Fruit fly (Drosophila melanogaster) whole organism, prepupa: ENCODE measurements around the gene RpS28a.

Experiments used
- Blimp-1 ChIP-seq: fragments of 200-800 bp; sonication (Bioruptor generic); optimal IDR thresholded peaks from 3 replicates; lab custom pipeline; 2017; ENCODE audit warnings: missing biosample characterization, missing genetic modification characterization, mild to moderate bottlenecking, moderate library complexity, missing genetic modification reagents
- CG10631 ChIP-seq: fragments of 200-800 bp; sonication (Bioruptor generic); optimal IDR thresholded peaks from 2 replicates; lab custom pipeline; 2016; ENCODE audit warnings: missing biosample characterization, missing genetic modification characterization
- CG11294 ChIP-seq: fragments of 200-800 bp; sonication (Bioruptor generic); IDR thresholded peaks from 2 replicates; pipeline ENCODE4 v1.3.6; 2022; ENCODE audit warnings: missing biosample characterization, missing genetic modification characterization
- CG11762 ChIP-seq: fragments of 200-800 bp; sonication (Bioruptor generic); optimal IDR thresholded peaks from 3 replicates; lab custom pipeline; 2016; ENCODE audit warnings: missing biosample characterization, missing genetic modification characterization; ENCODE audit not compliant: insufficient read depth
- CG15336 ChIP-seq: fragments of 200-800 bp; sonication (Bioruptor generic); IDR thresholded peaks from 2 replicates; pipeline ENCODE4 v1.3.6; 2022; ENCODE audit warnings: missing biosample characterization, missing genetic modification characterization
- CG1621 ChIP-seq: fragments of 200-800 bp; sonication (Bioruptor generic); optimal IDR thresholded peaks from 3 replicates; lab custom pipeline; 2018; ENCODE audit warnings: missing biosample characterization, mild to moderate bottlenecking, missing genetic modification characterization
- CG3032 ChIP-seq: fragments of 200-800 bp; optimal IDR thresholded peaks from 2 replicates; lab custom pipeline; 2019; ENCODE audit warnings: missing biosample characterization, mild to moderate bottlenecking, missing genetic modification characterization, moderate library complexity
- CG31627 ChIP-seq: fragments of 200-800 bp; sonication (Bioruptor generic); optimal IDR thresholded peaks from 3 replicates; lab custom pipeline; 2016; ENCODE audit warnings: missing biosample characterization, missing genetic modification characterization
- CG32006 ChIP-seq: fragments of 200-800 bp; sonication (Bioruptor generic); optimal IDR thresholded peaks from 3 replicates; lab custom pipeline; 2017; ENCODE audit warnings: missing biosample characterization, mild to moderate bottlenecking, missing genetic modification characterization
- CG34406 ChIP-seq: fragments of 200-800 bp; sonication (Bioruptor generic); optimal IDR thresholded peaks from 3 replicates; lab custom pipeline; 2016; ENCODE audit warnings: missing biosample characterization, missing genetic modification characterization
- CG3919 ChIP-seq: fragments of 200-800 bp; sonication (Bioruptor generic); optimal IDR thresholded peaks from 3 replicates; lab custom pipeline; 2016; ENCODE audit warnings: missing biosample characterization, missing genetic modification characterization
- CG4318 ChIP-seq: fragments of 200-800 bp; sonication (Bioruptor generic); optimal IDR thresholded peaks from 3 replicates; lab custom pipeline; 2017; ENCODE audit warnings: missing biosample characterization, mild to moderate bottlenecking, missing genetic modification characterization
- CG6163 ChIP-seq: fragments of 200-800 bp; sonication (Bioruptor generic); IDR thresholded peaks from 3 replicates; pipeline ENCODE4 v1.3.6; 2022; ENCODE audit warnings: missing biosample characterization, missing genetic modification characterization
- CG6276 ChIP-seq: fragments of 200-800 bp; sonication (Bioruptor generic); optimal IDR thresholded peaks from 2 replicates; lab custom pipeline; 2017; ENCODE audit warnings: missing biosample characterization, mild to moderate bottlenecking, missing genetic modification characterization
- CG8632 ChIP-seq: fragments of 200-800 bp; sonication (Bioruptor generic); optimal IDR thresholded peaks from 3 replicates; lab custom pipeline; 2016; ENCODE audit warnings: missing biosample characterization, missing genetic modification characterization
- CG9139 ChIP-seq: fragments of 200-800 bp; sonication (Bioruptor generic); optimal IDR thresholded peaks from 3 replicates; lab custom pipeline; 2017; ENCODE audit warnings: missing biosample characterization, mild to moderate bottlenecking, missing genetic modification characterization
- Eip75B ChIP-seq: fragments of 200-800 bp; sonication (Bioruptor generic); optimal IDR thresholded peaks from 3 replicates; lab custom pipeline; 2016; ENCODE audit warnings: missing biosample characterization, missing genetic modification characterization
- Eip78C ChIP-seq: fragments of 200-800 bp; sonication (Bioruptor generic); peaks from one replicate; lab custom pipeline; 2016; ENCODE audit warnings: missing biosample characterization, missing genetic modification characterization
- Eip93F ChIP-seq: fragments of 200-800 bp; sonication (Bioruptor generic); optimal IDR thresholded peaks from 2 replicates; lab custom pipeline; 2016; ENCODE audit warnings: missing biosample characterization, mild to moderate bottlenecking, missing genetic modification characterization
- Ets21C ChIP-seq: fragments of 200-800 bp; sonication (Bioruptor generic); optimal IDR thresholded peaks from 3 replicates; lab custom pipeline; 2016; ENCODE audit warnings: missing biosample characterization, missing genetic modification characterization
- Ets96B ChIP-seq: fragments of 200-800 bp; optimal IDR thresholded peaks from 2 replicates; lab custom pipeline; 2019; ENCODE audit warnings: missing biosample characterization, mild to moderate bottlenecking, missing genetic modification characterization, moderate library complexity
- Hr38 ChIP-seq: sonication (Bioruptor generic); optimal IDR thresholded peaks from 2 replicates; lab custom pipeline; 2016; ENCODE audit warnings: missing biosample characterization, missing genetic modification characterization
- Hr39 ChIP-seq: fragments of 200-800 bp; sonication (Bioruptor generic); optimal IDR thresholded peaks from 2 replicates; lab custom pipeline; 2016; ENCODE audit warnings: missing biosample characterization, missing genetic modification characterization
- Hr4 ChIP-seq: fragments of 200-800 bp; sonication (Bioruptor generic); optimal IDR thresholded peaks from 3 replicates; lab custom pipeline; 2016; ENCODE audit warnings: missing biosample characterization, missing genetic modification characterization
- OdsH ChIP-seq: fragments of 200-800 bp; sonication (Bioruptor generic); optimal IDR thresholded peaks from 3 replicates; lab custom pipeline; 2016; ENCODE audit warnings: missing biosample characterization, missing genetic modification characterization
- Smox ChIP-seq: fragments of 200-800 bp; sonication (Bioruptor generic); optimal IDR thresholded peaks from 3 replicates; lab custom pipeline; 2016; ENCODE audit warnings: missing biosample characterization, missing genetic modification characterization
- Sox102F ChIP-seq: fragments of 200-800 bp; sonication (Bioruptor generic); optimal IDR thresholded peaks from 2 replicates; lab custom pipeline; 2016; ENCODE audit warnings: missing biosample characterization, mild to moderate bottlenecking, missing genetic modification characterization
- Sox14 ChIP-seq: fragments of 200-800 bp; sonication (Bioruptor generic); optimal IDR thresholded peaks from 3 replicates; lab custom pipeline; 2016; ENCODE audit warnings: missing biosample characterization, missing genetic modification characterization
- achi ChIP-seq: fragments of 200-800 bp; sonication (Bioruptor generic); optimal IDR thresholded peaks from 3 replicates; lab custom pipeline; 2016; ENCODE audit warnings: missing biosample characterization, missing genetic modification characterization
- acj6 ChIP-seq: fragments of 200-800 bp; sonication (Bioruptor generic); optimal IDR thresholded peaks from 3 replicates; lab custom pipeline; 2016; ENCODE audit warnings: missing biosample characterization, missing genetic modification characterization
- cyc ChIP-seq: fragments of 200-800 bp; sonication (Bioruptor generic); optimal IDR thresholded peaks from 3 replicates; lab custom pipeline; 2016; ENCODE audit warnings: missing biosample characterization, missing genetic modification characterization
- dsx ChIP-seq: fragments of 200-800 bp; optimal IDR thresholded peaks from 3 replicates; lab custom pipeline; 2019; ENCODE audit warnings: missing biosample characterization, mild to moderate bottlenecking, missing genetic modification characterization, moderate library complexity; ENCODE audit not compliant: poor library complexity, severe bottlenecking
- eg ChIP-seq: fragments of 200-800 bp; sonication (Bioruptor generic); IDR thresholded peaks from 3 replicates; pipeline ENCODE4 v1.3.6; 2022; ENCODE audit warnings: missing biosample characterization, missing genetic modification characterization
- esn ChIP-seq: fragments of 200-800 bp; sonication (Bioruptor generic); optimal IDR thresholded peaks from 2 replicates; lab custom pipeline; 2016; ENCODE audit warnings: missing biosample characterization, mild to moderate bottlenecking, missing genetic modification characterization, moderate library complexity
- fd59A ChIP-seq: fragments of 200-800 bp; sonication (Bioruptor generic); optimal IDR thresholded peaks from 2 replicates; lab custom pipeline; 2017; ENCODE audit warnings: missing biosample characterization, mild to moderate bottlenecking, missing genetic modification characterization, missing genetic modification reagents
- fd85E ChIP-seq: fragments of 200-800 bp; sonication (Bioruptor generic); optimal IDR thresholded peaks from 3 replicates; lab custom pipeline; 2016; ENCODE audit warnings: missing biosample characterization, missing genetic modification characterization
- fkh ChIP-seq: fragments of 200-800 bp; sonication (Bioruptor generic); optimal IDR thresholded peaks from 3 replicates; lab custom pipeline; 2017; ENCODE audit warnings: missing biosample characterization, mild to moderate bottlenecking, missing genetic modification characterization, moderate library complexity
- lz ChIP-seq: fragments of 200-800 bp; sonication (Bioruptor generic); optimal IDR thresholded peaks from 3 replicates; lab custom pipeline; 2016; ENCODE audit warnings: missing biosample characterization, missing genetic modification characterization
- salr ChIP-seq, 2 experiments: fragments of 200-800 bp; sonication (Bioruptor generic); optimal IDR thresholded peaks; 3 replicates each; lab custom pipeline; 2016 to 2018; ENCODE audit warnings: missing biosample characterization in 2 of 2, missing genetic modification characterization in 2 of 2, mild to moderate bottlenecking in 1 of 2
- spab ChIP-seq: fragments of 200-800 bp; sonication (Bioruptor generic); optimal IDR thresholded peaks from 2 replicates; lab custom pipeline; 2017; ENCODE audit warnings: missing biosample characterization, mild to moderate bottlenecking, missing genetic modification characterization, missing genetic modification reagents
- svp ChIP-seq: fragments of 200-800 bp; sonication (Bioruptor generic); peaks from one replicate; lab custom pipeline; 2016; ENCODE audit warnings: missing biosample characterization, missing genetic modification characterization
- topi ChIP-seq: fragments of 200-800 bp; sonication (Bioruptor generic); optimal IDR thresholded peaks from 3 replicates; lab custom pipeline; 2016; ENCODE audit warnings: missing biosample characterization, missing genetic modification characterization
- vri ChIP-seq: fragments of 200-800 bp; sonication (Bioruptor generic); optimal IDR thresholded peaks from 3 replicates; lab custom pipeline; 2016; ENCODE audit warnings: missing biosample characterization, mild to moderate bottlenecking, missing genetic modification characterization

The RpS28a gene

dm6 chr3R:30040879-30041278 is 18.4 kb upstream of the RpS28a start:
- TF ChIP-seq CG4318 (GFP tag; lab: Kevin White, UChicago) (no peak), CG15336 (GFP tag; lab: Robert Waterston, UW) (no peak), CG1621 (tag; lab: Kevin White, UChicago) (no peak), OdsH (GFP tag; lab: Kevin White, UChicago) (no peak)

- TF ChIP-seq CG10631 (GFP tag; lab: Kevin White, UChicago) (no peak), CG34406 (no peak), salr (GFP tag; optimal IDR thresholded peaks at IDR 0.05; lab: Kevin White, UChicago) (no peak), acj6 (GFP tag; lab: Kevin White, UChicago) (no peak), CG32006 (GFP tag; lab: Kevin White, UChicago) (no peak), CG31627 (GFP tag; lab: Kevin White, UChicago) (no peak), dsx (GFP tag; lab: Kevin White, UChicago) (peak; percentile 91), topi (GFP tag; lab: Kevin White, UChicago) (no peak), CG11294 (GFP tag; lab: Robert Waterston, UW) (no peak), Eip78C (GFP tag; lab: Kevin White, UChicago) (no peak), CG3919 (GFP tag; lab: Kevin White, UChicago) (no peak), Hr38 (GFP tag; lab: Kevin White, UChicago) (no peak), eg (GFP tag; lab: Robert Waterston, UW) (no peak), CG3032 (peak; percentile 18), CG15336 (GFP tag; lab: Robert Waterston, UW) (no peak), CG6276 (GFP tag; lab: Kevin White, UChicago) (no peak), Hr39 (GFP tag; lab: Kevin White, UChicago) (no peak), esn (GFP tag; lab: Kevin White, UChicago) (peak; percentile 45), Ets21C (GFP tag; lab: Kevin White, UChicago) (no peak), fkh (GFP tag; lab: Kevin White, UChicago) (no peak), Smox (GFP tag; lab: Kevin White, UChicago) (no peak), Hr4 (no peak), CG11762 (GFP tag; lab: Kevin White, UChicago) (no peak)
Measured at dm6 chr3R:30039494-30039893, 17.0 kb upstream of the RpS28a start, which contains the start of the genes janA, Sry-alpha and Sry-beta. Gene janA, minus strand, starts transcription at chr3R:30039533. Gene Sry-alpha, plus strand, starts transcription at chr3R:30039719. Gene Sry-beta, plus strand, starts transcription at chr3R:30039719.

dm6 chr3R:30038628-30039027 is 16.2 kb upstream of the RpS28a start, which contains the start of gene janB:
Gene janB, minus strand, starts transcription at chr3R:30038728.
- TF ChIP-seq Sox102F (GFP tag; lab: Kevin White, UChicago) = no peak
- no peak for TF ChIP-seq Eip78C (GFP tag; lab: Kevin White, UChicago)
- TF ChIP-seq Sox14 = no peak
- no peak for TF ChIP-seq fkh (GFP tag; lab: Kevin White, UChicago)
- no peak for TF ChIP-seq fd59A
- no peak for TF ChIP-seq spab (GFP tag; lab: Kevin White, UChicago)
- no peak for TF ChIP-seq Ets21C (GFP tag; lab: Kevin White, UChicago)
- no peak for TF ChIP-seq CG11294 (GFP tag; lab: Robert Waterston, UW)
- no peak for TF ChIP-seq CG9139 (GFP tag; lab: Kevin White, UChicago)
- TF ChIP-seq fd85E = no peak
- TF ChIP-seq CG6163 (GFP tag; lab: Robert Waterston, UW) = no peak
- TF ChIP-seq lz (GFP tag; lab: Kevin White, UChicago) = no peak
- TF ChIP-seq Hr4 = no peak
- TF ChIP-seq achi (GFP tag; lab: Kevin White, UChicago) = no peak
- TF ChIP-seq cyc (GFP tag; lab: Kevin White, UChicago) = no peak

dm6 chr3R:30037630-30038029 is 15.2 kb upstream of the RpS28a start, which contains the start of gene ocn:
Gene ocn, minus strand, starts transcription at chr3R:30037730.
- TF ChIP-seq cyc (GFP tag; lab: Kevin White, UChicago) (no peak), Eip75B (no peak), Blimp-1 (GFP tag; lab: Kevin White, UChicago) (no peak), svp (GFP tag; lab: Kevin White, UChicago) (no peak), Smox (GFP tag; lab: Kevin White, UChicago) (no peak), CG8632 (GFP tag; lab: Kevin White, UChicago) (no peak), Ets96B (no peak), Eip93F (GFP tag; lab: Kevin White, UChicago) (no peak), vri (GFP tag; lab: Kevin White, UChicago) (no peak), CG31627 (GFP tag; lab: Kevin White, UChicago) (no peak)
